Worm (Caenorhabditis elegans): ENCODE results near the gene W02A2.8.

Gene W02A2.8

DNA sequence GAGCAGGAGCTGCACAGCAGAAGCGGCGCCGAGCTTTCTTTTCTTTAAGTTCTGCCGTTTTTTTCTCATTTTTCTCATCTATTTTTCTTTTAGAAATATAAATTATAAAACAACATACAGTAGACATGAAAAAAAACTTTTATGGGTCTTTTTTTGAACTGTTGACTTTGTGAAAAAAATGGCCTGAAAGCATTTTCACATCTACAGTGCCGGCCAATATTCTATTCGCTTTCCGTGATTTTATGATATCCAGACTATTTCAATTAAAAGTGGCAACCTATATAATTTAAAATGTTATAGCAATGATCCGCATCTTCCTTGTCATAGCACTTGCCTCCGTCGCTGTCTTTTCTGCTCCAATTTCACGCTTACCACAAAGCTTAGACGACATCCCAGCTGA, 30.3 kb downstream of the W02A2.8 start, which contains the start of gene far-6:
TSS of gene far-6 (plus strand) at position 301 of the 400 bp plus-strand sequence.
- TF ChIP-seq nhr-90 (tag; optimal IDR thresholded peaks at IDR 0.05; ENCODE audit: poor library complexity): no peak

DNA sequence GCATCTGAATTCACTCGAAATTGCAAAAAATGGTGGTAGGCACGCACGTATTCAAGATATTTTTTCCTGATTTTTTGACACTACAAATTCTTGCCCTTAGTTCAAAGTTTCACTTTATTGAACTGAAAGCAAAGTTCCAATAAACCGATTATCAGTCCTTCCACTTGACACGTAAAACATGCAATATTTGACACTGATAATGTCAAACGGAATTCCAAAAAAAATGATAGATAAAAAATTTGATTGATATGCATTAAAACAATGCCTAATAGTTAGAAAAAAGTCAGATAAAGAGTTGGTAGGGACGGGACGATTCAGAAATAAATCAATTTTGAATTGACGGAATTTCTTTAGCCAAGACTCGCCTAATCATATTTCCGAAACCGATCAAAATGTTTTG, 31.3 kb downstream of the W02A2.8 start:
- TF ChIP-seq ceh-88 (GFP tag; IDR thresholded peaks at IDR 0.05): no peak
- peak; percentile 75 for TF ChIP-seq tlp-1 (tag; optimal IDR thresholded peaks at IDR 0.05)
- TF ChIP-seq ceh-8 (GFP tag; optimal IDR thresholded peaks at IDR 0.05): no peak
- peak in 1 of 2 experiments; percentile 27 for TF ChIP-seq lin-35 (GFP tag; optimal IDR thresholded peaks at IDR 0.05)
- no peak for TF ChIP-seq dsc-1 (tag; optimal IDR thresholded peaks at IDR 0.05)
- TF ChIP-seq sox-4 (tag; optimal IDR thresholded peaks at IDR 0.05): no peak
- TF ChIP-seq hpl-2 (GFP tag; optimal IDR thresholded peaks at IDR 0.05): no peak
- no peak for TF ChIP-seq efl-1 (optimal IDR thresholded peaks at IDR 0.05)
- TF ChIP-seq efl-1 (GFP tag; optimal IDR thresholded peaks at IDR 0.05 in 1 of 2): peak in 1 of 2 experiments; percentile 82
- no peak for TF ChIP-seq fkh-8 (tag; optimal IDR thresholded peaks at IDR 0.05)
- TF ChIP-seq C04F5.9 (tag; optimal IDR thresholded peaks at IDR 0.05): no peak
- TF ChIP-seq nhr-11 (tag; optimal IDR thresholded peaks at IDR 0.05): no peak
- TF ChIP-seq ces-1 (GFP tag; optimal IDR thresholded peaks at IDR 0.05): no peak
- no peak for TF ChIP-seq mdl-1 (tag; optimal IDR thresholded peaks at IDR 0.05)
- no peak for TF ChIP-seq nhr-76 (tag; optimal IDR thresholded peaks at IDR 0.05)
- no peak for TF ChIP-seq nhr-77 (tag; optimal IDR thresholded peaks at IDR 0.05)
- no peak for TF ChIP-seq egl-13 (tag; optimal IDR thresholded peaks at IDR 0.05)
- peak; percentile 90 for TF ChIP-seq elt-2 (tag; optimal IDR thresholded peaks at IDR 0.05)
- no peak for TF ChIP-seq skn-1 (tag; optimal IDR thresholded peaks at IDR 0.05)
- TF ChIP-seq pqm-1 (tag; optimal IDR thresholded peaks at IDR 0.05): peak; percentile 61
- TF ChIP-seq isw-1 (GFP tag; IDR thresholded peaks at IDR 0.05): no peak
- no peak for TF ChIP-seq aly-2 (tag; optimal IDR thresholded peaks at IDR 0.05)
- no peak for TF ChIP-seq nhr-85 (tag)
- no peak for TF ChIP-seq ama-1 (optimal IDR thresholded peaks at IDR 0.05)
- TF ChIP-seq mep-1 (tag; optimal IDR thresholded peaks at IDR 0.05): no peak
- no peak for TF ChIP-seq unc-30 (tag; optimal IDR thresholded peaks at IDR 0.05)
- no peak for TF ChIP-seq C16A3.4 (tag; optimal IDR thresholded peaks at IDR 0.05)
- peak; percentile 39 for TF ChIP-seq jun-1 (tag; optimal IDR thresholded peaks at IDR 0.05)

DNA sequence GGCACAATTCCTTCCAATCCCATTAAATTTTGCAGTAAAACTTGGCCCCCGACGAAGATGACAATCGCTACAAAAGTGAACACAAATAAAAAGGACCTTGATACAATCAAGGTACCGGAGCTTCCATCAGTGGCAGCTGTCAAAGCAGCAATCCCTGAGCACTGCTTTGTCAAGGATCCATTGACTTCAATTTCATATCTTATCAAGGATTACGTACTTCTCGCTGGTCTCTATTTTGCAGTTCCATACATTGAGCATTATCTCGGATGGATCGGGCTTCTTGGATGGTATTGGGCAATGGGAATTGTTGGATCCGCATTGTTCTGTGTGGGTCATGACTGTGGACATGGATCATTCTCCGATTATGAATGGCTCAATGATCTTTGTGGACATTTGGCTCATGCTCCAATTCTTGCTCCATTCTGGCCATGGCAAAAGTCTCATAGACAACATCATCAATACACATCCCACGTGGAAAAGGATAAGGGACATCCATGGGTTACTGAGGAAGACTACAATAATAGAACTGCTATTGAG, 34.5 kb downstream of the W02A2.8 start, which contains the start of gene fat-2:
TSS of gene fat-2 (plus strand) at position 51 of the 537 bp plus-strand sequence.
- TF ChIP-seq fkh-10 (GFP tag; optimal IDR thresholded peaks at IDR 0.05) (no peak), unc-98 (GFP tag; IDR thresholded peaks at IDR 0.05) (no peak), snpc-4 (tag; optimal IDR thresholded peaks at IDR 0.05) (no peak), mdl-1 (tag; optimal IDR thresholded peaks at IDR 0.05) (no peak), sox-4 (tag; optimal IDR thresholded peaks at IDR 0.05) (no peak), ces-1 (GFP tag; optimal IDR thresholded peaks at IDR 0.05) (no peak), hlh-4 (tag; optimal IDR thresholded peaks at IDR 0.05) (no peak), nhr-20 (tag; optimal IDR thresholded peaks at IDR 0.05) (no peak), grh-1 (GFP tag; IDR thresholded peaks at IDR 0.05) (no peak), aly-2 (tag; optimal IDR thresholded peaks at IDR 0.05) (no peak), lin-14 (GFP tag; optimal IDR thresholded peaks at IDR 0.05) (no peak), snu-23 (GFP tag; optimal IDR thresholded peaks at IDR 0.05) (no peak), unc-30 (tag; optimal IDR thresholded peaks at IDR 0.05) (no peak), C04F5.9 (tag; optimal IDR thresholded peaks at IDR 0.05) (no peak), sptf-1 (tag; optimal IDR thresholded peaks at IDR 0.05) (no peak), rnt-1 (tag; optimal IDR thresholded peaks at IDR 0.05) (no peak), alr-1 (tag; optimal IDR thresholded peaks at IDR 0.05; ENCODE audit: borderline replicate concordance) (no peak), nhr-85 (tag) (no peak), fkh-4 (tag; optimal IDR thresholded peaks at IDR 0.05; ENCODE audit: borderline replicate concordance) (no peak)

Data from whole organism, L1 larva.